Fruit fly (Drosophila melanogaster) whole organism, prepupa: ENCODE data around the gene CG7099.

Experiments
- CG10669 ChIP-seq: fragments of 200-800 bp; sonication (Bioruptor generic); optimal IDR thresholded peaks from 3 replicates; lab custom pipeline; 2018; ENCODE audit warnings: missing biosample characterization, mild to moderate bottlenecking, missing genetic modification characterization, moderate library complexity
- CG16779 ChIP-seq: fragments of 200-800 bp; sonication (Bioruptor generic); optimal IDR thresholded peaks from 3 replicates; lab custom pipeline; 2017; ENCODE audit warnings: missing biosample characterization, mild to moderate bottlenecking, missing genetic modification characterization
- Gug ChIP-seq: fragments of 200-800 bp; sonication (Bioruptor generic); IDR thresholded peaks from 2 replicates; pipeline ENCODE4 v1.3.6; 2022; ENCODE audit warnings: missing biosample characterization, missing genetic modification characterization
- Hr38 ChIP-seq: sonication (Bioruptor generic); optimal IDR thresholded peaks from 2 replicates; lab custom pipeline; 2016; ENCODE audit warnings: missing biosample characterization, missing genetic modification characterization
- esn ChIP-seq: fragments of 200-800 bp; sonication (Bioruptor generic); optimal IDR thresholded peaks from 2 replicates; lab custom pipeline; 2016; ENCODE audit warnings: missing biosample characterization, mild to moderate bottlenecking, missing genetic modification characterization, moderate library complexity
- fkh ChIP-seq: fragments of 200-800 bp; sonication (Bioruptor generic); optimal IDR thresholded peaks from 3 replicates; lab custom pipeline; 2017; ENCODE audit warnings: missing biosample characterization, mild to moderate bottlenecking, missing genetic modification characterization, moderate library complexity

- TF ChIP-seq fkh (GFP tag; lab: Kevin White, UChicago) = no peak
- TF ChIP-seq CG16779 (tag; lab: Kevin White, UChicago) = no peak
- peak; percentile 27 for TF ChIP-seq esn (GFP tag; lab: Kevin White, UChicago)
- TF ChIP-seq Hr38 = no peak
- no peak for TF ChIP-seq Gug (GFP tag; lab: Robert Waterston, UW)
- peak; percentile 10 for TF ChIP-seq CG10669
Measured at dm6 chr2L:13398614-13399161, 11.3 kb downstream of the CG7099 start, which contains the start of the genes CG10859 and CG7110.
